Worm (Caenorhabditis elegans): Measurements from ENCODE around the gene hil-4.

ce11 chrV:4788823-4789222 is 34.7 kb downstream of the hil-4 start, which contains the start of gene R02F11.10:
- TF ChIP-seq ceh-13 (GFP tag; optimal IDR thresholded peaks at IDR 0.05) (no peak), scrt-1 (GFP tag; IDR thresholded peaks at IDR 0.05) (no peak), ama-1 (optimal IDR thresholded peaks at IDR 0.05) (no peak), tbx-11 (GFP tag; IDR thresholded peaks at IDR 0.05) (no peak), B0310.2 (tag; optimal IDR thresholded peaks at IDR 0.05) (no peak), hmg-4 (GFP tag; optimal IDR thresholded peaks at IDR 0.05) (no peak), aly-1 (tag; optimal IDR thresholded peaks at IDR 0.05) (no peak), tra-4 (tag; optimal IDR thresholded peaks at IDR 0.05) (no peak), pes-1 (GFP tag; IDR thresholded peaks at IDR 0.05) (no peak)
